Worm (Caenorhabditis elegans) whole organism, L4 larva: Measurements from ENCODE around the gene ceh-51.
A peak's percentile ranks its signal among the peaks of the same experiment; 100 is the strongest.

Experiments used
- F26F4.8 ChIP-seq: fragments of 200-800 bp; sonication (Bioruptor generic); conservative IDR thresholded peaks from 2 replicates; pipeline ENCODE4 v1.3.6; 2022; ENCODE audit warnings: missing genetic modification characterization, missing compliant biosample characterization
- Y75B8A.6 ChIP-seq: fragments of 200-800 bp; sonication (Bioruptor generic); IDR thresholded peaks from 2 replicates; pipeline ENCODE4 v1.3.6; 2022; ENCODE audit warnings: missing genetic modification reagents, missing genetic modification characterization, missing compliant biosample characterization
- ZK546.5 ChIP-seq, 2 experiments: sonication (generic microtip); optimal IDR thresholded peaks; 2 replicates each; lab custom pipeline; 2017; ENCODE audit warnings: missing biosample characterization in 2 of 2, missing genetic modification characterization in 2 of 2
- arid-1 ChIP-seq: fragments of 200-800 bp; sonication (Bioruptor generic); conservative IDR thresholded peaks from 2 replicates; pipeline ENCODE4 v1.3.6; 2022; ENCODE audit warnings: missing genetic modification reagents, missing genetic modification characterization, missing compliant biosample characterization
- ceh-62 ChIP-seq: sonication (generic microtip); optimal IDR thresholded peaks from 2 replicates; lab custom pipeline; 2017; ENCODE audit warnings: missing biosample characterization, missing genetic modification characterization
- daf-12 ChIP-seq: fragments of 150-350 bp; optimal IDR thresholded peaks from 2 replicates; lab custom pipeline; 2014; ENCODE audit warnings: missing biosample characterization, missing genetic modification reagents, missing genetic modification characterization
- daf-16 ChIP-seq, 3 experiments: sonication (generic microtip); optimal IDR thresholded peaks; 2 replicates each; lab custom pipeline; 2016 to 2017; ENCODE audit warnings: missing genetic modification characterization in 3 of 3, missing genetic modification reagents in 3 of 3, mild to moderate bottlenecking in 2 of 3, missing compliant biosample characterization in 2 of 3, missing biosample characterization in 1 of 3, moderate library complexity in 1 of 3
- dmd-6 ChIP-seq: fragments of 200-800 bp; sonication (Bioruptor generic); IDR thresholded peaks from 2 replicates; pipeline ENCODE4 v1.3.6; 2022; ENCODE audit warnings: missing genetic modification reagents, missing genetic modification characterization, missing compliant biosample characterization
- dmd-8 ChIP-seq: fragments of 200-800 bp; sonication (Bioruptor generic); IDR thresholded peaks from 2 replicates; pipeline ENCODE4 v1.3.6; 2022; ENCODE audit warnings: missing genetic modification characterization, missing compliant biosample characterization
- dve-1 ChIP-seq: sonication (generic microtip); optimal IDR thresholded peaks from 2 replicates; lab custom pipeline; 2017; ENCODE audit warnings: antibody characterized with exemption, mild to moderate bottlenecking, missing genetic modification characterization, missing compliant biosample characterization; ENCODE audit not compliant: insufficient read depth
- egl-27 ChIP-seq: sonication (generic microtip); optimal IDR thresholded peaks from 3 replicates; lab custom pipeline; 2017; ENCODE audit warnings: missing biosample characterization, missing genetic modification reagents, missing genetic modification characterization
- fkh-10 ChIP-seq: fragments of 150-350 bp; optimal IDR thresholded peaks from 2 replicates; lab custom pipeline; 2014; ENCODE audit warnings: missing biosample characterization, missing genetic modification reagents, missing genetic modification characterization
- hif-1 ChIP-seq, 2 experiments: sonication (generic microtip); optimal IDR thresholded peaks; 2 replicates each; lab custom pipeline; 2016 to 2017; ENCODE audit warnings: missing compliant biosample characterization in 2 of 2, missing genetic modification characterization in 2 of 2, missing genetic modification reagents in 2 of 2, missing genotype in 2 of 2, mild to moderate bottlenecking in 1 of 2
- hlh-11 ChIP-seq: fragments of 200-800 bp; sonication (Bioruptor generic); optimal IDR thresholded peaks from 2 replicates; lab custom pipeline; 2018; ENCODE audit warnings: mild to moderate bottlenecking, missing genetic modification characterization, missing compliant biosample characterization
- hmg-1.1 ChIP-seq: fragments of 200-800 bp; sonication (Bioruptor generic); IDR thresholded peaks from 2 replicates; pipeline ENCODE4 v1.3.6; 2022; ENCODE audit warnings: missing genetic modification reagents, missing genetic modification characterization, missing compliant biosample characterization
- jun-1 ChIP-seq: fragments of 150-350 bp; optimal IDR thresholded peaks from 2 replicates; lab custom pipeline; 2014; ENCODE audit warnings: missing biosample characterization, missing genetic modification reagents, missing genetic modification characterization
- lin-13 ChIP-seq: fragments of 150-350 bp; optimal IDR thresholded peaks from 2 replicates; lab custom pipeline; 2014; ENCODE audit warnings: missing biosample characterization, missing genetic modification reagents, missing genetic modification characterization
- lin-15B ChIP-seq: fragments of 150-350 bp; sonication (generic microtip); optimal IDR thresholded peaks from 3 replicates; lab custom pipeline; 2014; ENCODE audit warnings: missing biosample characterization, missing genetic modification characterization
- lin-29 ChIP-seq: fragments of 200-800 bp; sonication (Bioruptor generic); IDR thresholded peaks from 2 replicates; pipeline ENCODE4 v1.3.6; 2022; ENCODE audit warnings: missing genetic modification reagents, missing genetic modification characterization, missing compliant biosample characterization
- lir-3 ChIP-seq: sonication (generic microtip); optimal IDR thresholded peaks from 2 replicates; lab custom pipeline; 2016; ENCODE audit warnings: mild to moderate bottlenecking, missing genetic modification characterization, missing compliant biosample characterization
- madf-9 ChIP-seq: fragments of 200-800 bp; sonication (Bioruptor generic); conservative IDR thresholded peaks from 2 replicates; pipeline ENCODE4 v1.3.6; 2022; ENCODE audit warnings: missing genetic modification reagents, missing genetic modification characterization, missing compliant biosample characterization
- mep-1 ChIP-seq: fragments of 150-350 bp; sonication (generic microtip); optimal IDR thresholded peaks from 3 replicates; lab custom pipeline; 2014; ENCODE audit warnings: missing biosample characterization, missing genetic modification characterization
- mes-2 ChIP-seq: sonication (generic microtip); optimal IDR thresholded peaks from 2 replicates; lab custom pipeline; 2016; ENCODE audit warnings: missing genotype, mild to moderate bottlenecking, missing genetic modification characterization, missing compliant biosample characterization; ENCODE audit not compliant: poor library complexity, severe bottlenecking
- mxl-3 ChIP-seq: fragments of 200-800 bp; sonication (Bioruptor generic); optimal IDR thresholded peaks from 2 replicates; lab custom pipeline; 2018; ENCODE audit warnings: mild to moderate bottlenecking, missing genetic modification characterization, missing compliant biosample characterization
- nhr-10 ChIP-seq: fragments of 150-350 bp; optimal IDR thresholded peaks from 2 replicates; lab custom pipeline; 2014; ENCODE audit warnings: missing biosample characterization, missing genetic modification characterization
- nhr-111 ChIP-seq: fragments of 200-800 bp; sonication (Bioruptor generic); optimal IDR thresholded peaks from 2 replicates; lab custom pipeline; 2018; ENCODE audit warnings: mild to moderate bottlenecking, missing genetic modification characterization, missing compliant biosample characterization
- nhr-28 ChIP-seq: fragments of 150-350 bp; optimal IDR thresholded peaks from 2 replicates; lab custom pipeline; 2014; ENCODE audit warnings: missing biosample characterization, missing genetic modification characterization
- pqm-1 ChIP-seq: sonication (generic microtip); optimal IDR thresholded peaks from 2 replicates; lab custom pipeline; 2017; ENCODE audit warnings: missing biosample characterization, missing genetic modification characterization
- rbr-2 ChIP-seq: sonication (generic microtip); optimal IDR thresholded peaks from 2 replicates; lab custom pipeline; 2016; ENCODE audit warnings: missing genotype, missing genetic modification characterization, missing compliant biosample characterization
- skn-1 ChIP-seq: fragments of 150-350 bp; optimal IDR thresholded peaks from 2 replicates; lab custom pipeline; 2014; ENCODE audit warnings: missing biosample characterization, missing genetic modification characterization
- spr-3 ChIP-seq: fragments of 200-800 bp; sonication (Bioruptor generic); optimal IDR thresholded peaks from 2 replicates; lab custom pipeline; 2018; ENCODE audit warnings: mild to moderate bottlenecking, missing genetic modification characterization, missing compliant biosample characterization
- tag-97 ChIP-seq: fragments of 200-800 bp; sonication (Bioruptor generic); IDR thresholded peaks from 2 replicates; pipeline ENCODE4 v1.3.6; 2022; ENCODE audit warnings: missing genetic modification characterization, missing compliant biosample characterization
- unc-130 ChIP-seq: sonication (generic microtip); optimal IDR thresholded peaks from 2 replicates; lab custom pipeline; 2016; ENCODE audit warnings: missing genetic modification reagents, missing genetic modification characterization, missing compliant biosample characterization
- unc-62 ChIP-seq, 3 experiments: fragments of 150-350 bp in 1 of 3; sonication (generic microtip); optimal IDR thresholded peaks in 2 of 3; peaks in 1 of 3; 1 replicate in 1 of 3; 2 replicates in 2 of 3; lab custom pipeline; 2014 to 2017; ENCODE audit warnings: missing biosample characterization in 3 of 3, missing genetic modification characterization in 3 of 3, missing genetic modification reagents in 3 of 3, missing genotype in 1 of 3
- zag-1 ChIP-seq: fragments of 150-350 bp; optimal IDR thresholded peaks from 2 replicates; lab custom pipeline; 2014; ENCODE audit warnings: missing biosample characterization, missing genetic modification characterization
- zfp-3 ChIP-seq: fragments of 200-800 bp; sonication (Bioruptor generic); conservative IDR thresholded peaks from 2 replicates; pipeline ENCODE4 v1.3.6; 2022; ENCODE audit warnings: missing genetic modification reagents, missing genetic modification characterization, missing compliant biosample characterization
- zip-11 ChIP-seq: fragments of 200-800 bp; sonication (Bioruptor generic); IDR thresholded peaks from 2 replicates; pipeline ENCODE4 v1.3.6; 2022; ENCODE audit warnings: missing genetic modification characterization, missing compliant biosample characterization
- ztf-11 ChIP-seq: fragments of 150-350 bp; optimal IDR thresholded peaks from 2 replicates; lab custom pipeline; 2014; ENCODE audit warnings: missing biosample characterization, missing genetic modification characterization

ceh-51 gene

ce11 chrV:18826445-18826844 is 47.5 kb upstream of the ceh-51 start (continued):
- TF ChIP-seq dmd-8 (GFP tag; lab: Robert Waterston, UW), result no peak
- no peak for TF ChIP-seq Y75B8A.6 (GFP tag; lab: Robert Waterston, UW)
- TF ChIP-seq lin-13 (GFP tag; lab: Kevin White, UChicago), result no peak
- peak in 1 of 2 experiments; percentile 43 for TF ChIP-seq unc-62 (GFP tag; optimal IDR thresholded peaks at IDR 0.05 in 1 of 2; lab: Kevin White, UChicago)
- TF ChIP-seq unc-62 (tag; optimal IDR thresholded peaks at IDR 0.05; lab: Kevin White, UChicago), result no peak
- no peak for TF ChIP-seq nhr-111 (GFP tag; lab: Kevin White, UChicago)
- TF ChIP-seq mxl-3 (GFP tag; lab: Kevin White, UChicago), result no peak
- peak in 1 of 2 experiments; percentile 29 for TF ChIP-seq daf-16 (GFP tag; optimal IDR thresholded peaks at IDR 0.05; lab: Kevin White, UChicago)
- peak; percentile 89 for TF ChIP-seq daf-16 (tag; optimal IDR thresholded peaks at IDR 0.05; lab: Kevin White, UChicago)
- TF ChIP-seq arid-1 (GFP tag; lab: Robert Waterston, UW), result no peak
- no peak for TF ChIP-seq zfp-3 (GFP tag; lab: Robert Waterston, UW)
- TF ChIP-seq lir-3 (tag; lab: Kevin White, UChicago), result no peak
- TF ChIP-seq jun-1 (tag; lab: Kevin White, UChicago), result no peak
- peak; percentile 67 for TF ChIP-seq pqm-1
- TF ChIP-seq ceh-62 (tag; lab: Kevin White, UChicago), result no peak
- TF ChIP-seq daf-12 (tag; lab: Kevin White, UChicago), result no peak
- TF ChIP-seq ZK546.5 (tag; optimal IDR thresholded peaks at IDR 0.05; lab: Kevin White, UChicago), result no peak
- TF ChIP-seq spr-3 (GFP tag; lab: Kevin White, UChicago), result no peak
- TF ChIP-seq hif-1 (tag; optimal IDR thresholded peaks at IDR 0.05; lab: Kevin White, UChicago), result no peak
- TF ChIP-seq dmd-6 (GFP tag; lab: Robert Waterston, UW), result peak; percentile 42
- no peak for TF ChIP-seq zip-11 (GFP tag; lab: Robert Waterston, UW)

ce11 chrV:18827374-18827773 is 46.6 kb upstream of the ceh-51 start:
- TF ChIP-seq nhr-10 (tag; lab: Kevin White, UChicago) (no peak), madf-9 (GFP tag; lab: Robert Waterston, UW) (no peak), tag-97 (GFP tag; lab: Robert Waterston, UW) (no peak), mes-2 (tag; lab: Kevin White, UChicago) (no peak), F26F4.8 (no peak), fkh-10 (GFP tag; lab: Kevin White, UChicago) (no peak), egl-27 (no peak)

ce11 chrV:18837125-18837524 is 36.8 kb upstream of the ceh-51 start, which contains the start of gene cyp-33D3:
Gene cyp-33D3, minus strand, starts transcription at chrV:18837225.
- TF ChIP-seq rbr-2 (tag; lab: Kevin White, UChicago) (no peak), unc-130 (no peak), lin-15B (no peak), zag-1 (tag; lab: Kevin White, UChicago) (no peak), hif-1 (tag; optimal IDR thresholded peaks at IDR 0.05; lab: Kevin White, UChicago) (no peak)

ce11 chrV:18838799-18839354 is 35.1 kb upstream of the ceh-51 start, which contains the start of gene nhr-65:
Gene nhr-65, plus strand, starts transcription at chrV:18839304.
- no peak for TF ChIP-seq skn-1 (tag; lab: Kevin White, UChicago)
- peak; percentile 64 for TF ChIP-seq dmd-6 (GFP tag; lab: Robert Waterston, UW)
- TF ChIP-seq ztf-11 (tag; lab: Kevin White, UChicago), result no peak
- TF ChIP-seq hmg-1.1, result peak; percentile 22; the same call in 1 of the 2 replicates
- no peak for TF ChIP-seq daf-16 (GFP tag; optimal IDR thresholded peaks at IDR 0.05; lab: Kevin White, UChicago)
- TF ChIP-seq daf-16 (tag; optimal IDR thresholded peaks at IDR 0.05; lab: Kevin White, UChicago), result peak; percentile 71
- TF ChIP-seq unc-62 (GFP tag; optimal IDR thresholded peaks at IDR 0.05 in 1 of 2; lab: Kevin White, UChicago), result no peak
- no peak for TF ChIP-seq unc-62 (tag; optimal IDR thresholded peaks at IDR 0.05; lab: Kevin White, UChicago)
- TF ChIP-seq hlh-11 (tag; lab: Kevin White, UChicago), result peak; percentile 47
- peak; percentile 52 for TF ChIP-seq mes-2 (tag; lab: Kevin White, UChicago)
- TF ChIP-seq mep-1 (tag; lab: Kevin White, UChicago), result peak; percentile 40
- TF ChIP-seq lin-29 (GFP tag; lab: Robert Waterston, UW), result no peak
- TF ChIP-seq hif-1 (tag; optimal IDR thresholded peaks at IDR 0.05; lab: Kevin White, UChicago), result peak in 1 of 2 experiments; percentile 4
- peak; percentile 48 for TF ChIP-seq nhr-28
- TF ChIP-seq dve-1 (tag; lab: Kevin White, UChicago), result peak; percentile 64
